Fruit fly (Drosophila melanogaster) whole organism, embryonic: ENCODE measurements around the gene CG42540.

ENCODE experiments used
- Adf1 ChIP-seq: fragments of 200-800 bp; sonication (Bioruptor generic); IDR thresholded peaks from 2 replicates; pipeline ENCODE4 v1.3.6; 2022; ENCODE audit warnings: missing biosample characterization, missing genetic modification characterization
- Atf3 ChIP-seq: fragments of 200-800 bp; sonication (Bioruptor generic); optimal IDR thresholded peaks from 3 replicates; lab custom pipeline; 2016; ENCODE audit warnings: missing biosample characterization, missing genetic modification characterization
- CG12219 ChIP-seq: fragments of 200-800 bp; sonication (Bioruptor generic); optimal IDR thresholded peaks from 3 replicates; lab custom pipeline; 2018; ENCODE audit warnings: missing biosample characterization, mild to moderate bottlenecking, missing genetic modification characterization
- CG15514 ChIP-seq: fragments of 200-800 bp; sonication (Bioruptor generic); optimal IDR thresholded peaks from 3 replicates; lab custom pipeline; 2017; ENCODE audit warnings: missing biosample characterization, missing genetic modification characterization, mild to moderate bottlenecking, moderate library complexity, missing genetic modification reagents
- CG17359 ChIP-seq: fragments of 200-800 bp; sonication (Bioruptor generic); optimal IDR thresholded peaks from 3 replicates; lab custom pipeline; 2018; ENCODE audit warnings: missing biosample characterization, mild to moderate bottlenecking, missing genetic modification characterization, moderate library complexity
- CG17361 ChIP-seq: fragments of 200-800 bp; sonication (Bioruptor generic); IDR thresholded peaks from 3 replicates; pipeline ENCODE4 v1.3.6; 2022; ENCODE audit warnings: missing biosample characterization, missing genetic modification characterization
- CG18599 ChIP-seq: fragments of 200-800 bp; sonication (Bioruptor generic); optimal IDR thresholded peaks from 3 replicates; lab custom pipeline; 2017; ENCODE audit warnings: missing biosample characterization, missing genetic modification characterization, mild to moderate bottlenecking, moderate library complexity, missing genetic modification reagents
- CG18764 ChIP-seq: fragments of 200-800 bp; sonication (Bioruptor generic); optimal IDR thresholded peaks from 3 replicates; lab custom pipeline; 2016; ENCODE audit warnings: missing biosample characterization, missing genetic modification characterization
- CG2678 ChIP-seq: fragments of 200-800 bp; sonication (Bioruptor generic); optimal IDR thresholded peaks from 3 replicates; lab custom pipeline; 2019; ENCODE audit warnings: missing biosample characterization, mild to moderate bottlenecking, missing genetic modification characterization, moderate library complexity
- CG31224 ChIP-seq: fragments of 200-800 bp; sonication (Bioruptor generic); IDR thresholded peaks from 2 replicates; pipeline ENCODE4 v1.3.6; 2022; ENCODE audit warnings: missing biosample characterization, missing genetic modification characterization
- CG4820 ChIP-seq: fragments of 200-800 bp; sonication (Bioruptor generic); optimal IDR thresholded peaks from 3 replicates; lab custom pipeline; 2016; ENCODE audit warnings: missing biosample characterization, missing genetic modification characterization
- CG8924 ChIP-seq: fragments of 200-800 bp; optimal IDR thresholded peaks from 3 replicates; lab custom pipeline; 2019; ENCODE audit warnings: missing biosample characterization, mild to moderate bottlenecking, missing genetic modification characterization, moderate library complexity
- CG9609 ChIP-seq: fragments of 200-800 bp; sonication (Bioruptor generic); optimal IDR thresholded peaks from 3 replicates; lab custom pipeline; 2016; ENCODE audit warnings: missing biosample characterization, missing genetic modification characterization
- CG9876 ChIP-seq: fragments of 200-800 bp; sonication (Bioruptor generic); optimal IDR thresholded peaks from 2 replicates; lab custom pipeline; 2016; ENCODE audit warnings: missing biosample characterization, missing genetic modification characterization
- CkIIα-i1 ChIP-seq: fragments of 200-800 bp; sonication (Bioruptor generic); IDR thresholded peaks from 2 replicates; pipeline ENCODE4 v1.3.6; 2022; ENCODE audit warnings: missing biosample characterization, missing genetic modification characterization
- CoRest ChIP-seq: fragments of 200-800 bp; sonication (Bioruptor generic); optimal IDR thresholded peaks from 3 replicates; lab custom pipeline; 2018; ENCODE audit warnings: missing biosample characterization, mild to moderate bottlenecking, missing genetic modification characterization, moderate library complexity
- D ChIP-seq, 2 experiments: fragments of 200-800 bp in 1 of 2; fragments of >200 bp in 1 of 2; sonication (Bioruptor generic) in 1 of 2; optimal IDR thresholded peaks; 2 replicates in 1 of 2; 3 replicates in 1 of 2; lab custom pipeline; 2017; ENCODE audit warnings: mild to moderate bottlenecking in 1 of 2, missing biosample characterization in 1 of 2, missing genetic modification characterization in 1 of 2, missing genetic modification reagents in 1 of 2
- D19A ChIP-seq: fragments of 200-800 bp; optimal IDR thresholded peaks from 3 replicates; lab custom pipeline; 2019; ENCODE audit warnings: missing biosample characterization, mild to moderate bottlenecking, missing genetic modification characterization, moderate library complexity
- Dbx ChIP-seq: fragments of 200-800 bp; sonication (Bioruptor generic); IDR thresholded peaks from 3 replicates; pipeline ENCODE4 v1.3.6; 2022; ENCODE audit warnings: missing biosample characterization, missing genetic modification characterization
- Dll ChIP-seq: fragments of 200-800 bp; sonication (Bioruptor generic); IDR thresholded peaks from 4 replicates; pipeline ENCODE4 v1.3.6; 2022; ENCODE audit warnings: missing biosample characterization, missing genetic modification characterization; ENCODE audit not compliant: partially characterized antibody
- Fer3 ChIP-seq: fragments of 200-800 bp; sonication (Bioruptor generic); optimal IDR thresholded peaks from 2 replicates; lab custom pipeline; 2018; ENCODE audit warnings: missing biosample characterization, mild to moderate bottlenecking, missing genetic modification characterization, moderate library complexity
- Hr39 ChIP-seq: fragments of >200 bp; optimal IDR thresholded peaks from 2 replicates; lab custom pipeline; 2017
- Med ChIP-seq: fragments of 200-800 bp; sonication (Bioruptor generic); peaks from one replicate; lab custom pipeline; 2016; ENCODE audit warnings: missing biosample characterization, missing genetic modification characterization, mild to moderate bottlenecking, inconsistent platforms, moderate library complexity
- Nf-YB ChIP-seq: fragments of 200-800 bp; sonication (Bioruptor generic); optimal IDR thresholded peaks from 3 replicates; lab custom pipeline; 2019; ENCODE audit warnings: missing biosample characterization, mild to moderate bottlenecking, missing genetic modification characterization, moderate library complexity
- PHDP ChIP-seq: fragments of 200-800 bp; sonication (Bioruptor generic); optimal IDR thresholded peaks from 3 replicates; lab custom pipeline; 2018; ENCODE audit warnings: missing biosample characterization, mild to moderate bottlenecking, missing genetic modification characterization, moderate library complexity
- Spps ChIP-seq: fragments of 200-800 bp; sonication (Bioruptor generic); optimal IDR thresholded peaks from 2 replicates; lab custom pipeline; 2018; ENCODE audit warnings: missing biosample characterization, mild to moderate bottlenecking, missing genetic modification characterization
- Vsx1 ChIP-seq: fragments of 200-800 bp; sonication (Bioruptor generic); optimal IDR thresholded peaks from 2 replicates; lab custom pipeline; 2017; ENCODE audit warnings: missing biosample characterization, mild to moderate bottlenecking, missing genetic modification characterization, missing genetic modification reagents
- chif ChIP-seq, 2 experiments: fragments of 200-800 bp; sonication (Bioruptor generic); optimal IDR thresholded peaks; 3 replicates each; lab custom pipeline; 2016; ENCODE audit warnings: missing biosample characterization in 2 of 2, missing genetic modification characterization in 2 of 2
- ci ChIP-seq: fragments of 200-800 bp; sonication (Bioruptor generic); IDR thresholded peaks from 3 replicates; pipeline ENCODE4 v1.3.6; 2022; ENCODE audit warnings: missing biosample characterization, missing genetic modification characterization
- dmrt11E ChIP-seq: fragments of 200-800 bp; sonication (Bioruptor generic); optimal IDR thresholded peaks from 3 replicates; lab custom pipeline; 2018; ENCODE audit warnings: missing biosample characterization, mild to moderate bottlenecking, missing genetic modification characterization, moderate library complexity
- dpn ChIP-seq, 2 experiments: fragments of 200-800 bp; sonication (Bioruptor generic); optimal IDR thresholded peaks; 3 replicates each; lab custom pipeline; 2016; ENCODE audit warnings: missing biosample characterization in 2 of 2, missing genetic modification characterization in 2 of 2
- fd64A ChIP-seq: fragments of 200-800 bp; sonication (Bioruptor generic); optimal IDR thresholded peaks from 3 replicates; lab custom pipeline; 2018; ENCODE audit warnings: missing biosample characterization, mild to moderate bottlenecking, missing genetic modification characterization
- fu2 ChIP-seq: fragments of 200-800 bp; sonication (Bioruptor generic); optimal IDR thresholded peaks from 2 replicates; lab custom pipeline; 2016; ENCODE audit warnings: missing biosample characterization, missing genetic modification characterization
- inv ChIP-seq: fragments of 200-800 bp; sonication (Bioruptor generic); IDR thresholded peaks from 2 replicates; pipeline ENCODE4 v1.3.6; 2022; ENCODE audit warnings: missing biosample characterization, missing genetic modification characterization; ENCODE audit not compliant: partially characterized antibody
- kah ChIP-seq: fragments of 200-800 bp; sonication (Bioruptor generic); optimal IDR thresholded peaks from 2 replicates; lab custom pipeline; 2018; ENCODE audit warnings: missing biosample characterization, mild to moderate bottlenecking, missing genetic modification characterization
- lilli ChIP-seq: fragments of 200-800 bp; sonication (Bioruptor generic); optimal IDR thresholded peaks from 3 replicates; lab custom pipeline; 2016; ENCODE audit warnings: missing biosample characterization, missing genetic modification characterization
- lola ChIP-seq, 3 experiments: fragments of >200 bp in 2 of 3; fragments of 200-800 bp in 1 of 3; sonication (Bioruptor generic) in 1 of 3; optimal IDR thresholded peaks; 2 replicates each; lab custom pipeline; 2017 to 2019; ENCODE audit warnings: missing biosample characterization in 3 of 3, missing genetic modification characterization in 3 of 3, mild to moderate bottlenecking in 1 of 3, moderate library complexity in 1 of 3
- luna ChIP-seq: fragments of 200-800 bp; sonication (Bioruptor generic); optimal IDR thresholded peaks from 2 replicates; lab custom pipeline; 2016; ENCODE audit warnings: missing biosample characterization, missing genetic modification characterization
- nmo ChIP-seq: fragments of 200-800 bp; sonication (Bioruptor generic); optimal IDR thresholded peaks from 2 replicates; lab custom pipeline; 2018; ENCODE audit warnings: missing biosample characterization, mild to moderate bottlenecking, missing genetic modification characterization, moderate library complexity
- oc ChIP-seq: fragments of 200-800 bp; sonication (Bioruptor generic); optimal IDR thresholded peaks from 2 replicates; lab custom pipeline; 2018; ENCODE audit warnings: missing biosample characterization, mild to moderate bottlenecking, missing genetic modification characterization, moderate library complexity
- org-1 ChIP-seq: fragments of 200-800 bp; sonication (Bioruptor generic); optimal IDR thresholded peaks from 2 replicates; lab custom pipeline; 2017; ENCODE audit warnings: missing biosample characterization, missing genetic modification characterization
- pan ChIP-seq, 4 experiments: fragments of >200 bp in 3 of 4; fragments of 200-800 bp in 1 of 4; sonication (Bioruptor generic) in 1 of 4; optimal IDR thresholded peaks in 3 of 4; IDR thresholded peaks in 1 of 4; 2 replicates each; pipeline versions ENCODE4 v1.3.6 to Lab custom; 2017 to 2022; ENCODE audit warnings: missing biosample characterization in 2 of 4, missing genetic modification characterization in 2 of 4, mixed read lengths in 1 of 4
- phol ChIP-seq: fragments of 200-800 bp; sonication (Bioruptor generic); optimal IDR thresholded peaks from 3 replicates; lab custom pipeline; 2018; ENCODE audit warnings: missing biosample characterization, mild to moderate bottlenecking, missing genetic modification characterization, moderate library complexity
- pum ChIP-seq: fragments of 200-800 bp; sonication (Bioruptor generic); optimal IDR thresholded peaks from 2 replicates; lab custom pipeline; 2016; ENCODE audit warnings: missing biosample characterization, missing genetic modification characterization
- pzg ChIP-seq: fragments of 200-800 bp; sonication (Bioruptor generic); optimal IDR thresholded peaks from 3 replicates; lab custom pipeline; 2018; ENCODE audit warnings: missing biosample characterization, mild to moderate bottlenecking, missing genetic modification characterization, moderate library complexity
- sens ChIP-seq: fragments of 200-800 bp; sonication (Bioruptor generic); peaks from one replicate; lab custom pipeline; 2016; ENCODE audit warnings: missing biosample characterization, missing genetic modification characterization
- ssp ChIP-seq: fragments of 200-800 bp; sonication (Bioruptor generic); IDR thresholded peaks from 2 replicates; pipeline ENCODE4 v1.3.6; 2022; ENCODE audit warnings: missing biosample characterization, missing genetic modification characterization
- tgo ChIP-seq: fragments of 200-800 bp; sonication (Bioruptor generic); IDR thresholded peaks from 3 replicates; pipeline ENCODE4 v1.3.6; 2022; ENCODE audit warnings: missing biosample characterization, missing genetic modification characterization
- vfl ChIP-seq: fragments of 200-800 bp; sonication (Bioruptor generic); optimal IDR thresholded peaks from 2 replicates; lab custom pipeline; 2016; ENCODE audit warnings: missing biosample characterization, missing genetic modification characterization

The CG42540 gene

dm6 chr3L:4603439-4603838 is 47.6 kb downstream of the CG42540 start (continued):
- TF ChIP-seq CG31224 (GFP tag; lab: Robert Waterston, UW) (no peak; the same call in 1 of the 2 replicates), CG18764 (GFP tag; lab: Kevin White, UChicago) (no peak), CG17359 (tag; lab: Kevin White, UChicago) (peak; percentile 40), Atf3 (GFP tag; lab: Kevin White, UChicago) (no peak), sens (GFP tag; lab: Kevin White, UChicago) (peak; percentile 9), lilli (GFP tag; lab: Kevin White, UChicago) (peak; percentile 1), phol (tag; lab: Kevin White, UChicago) (peak; percentile 48), tgo (peak; percentile 57), kah (GFP tag; lab: Kevin White, UChicago) (no peak), inv (GFP tag; lab: Robert Waterston, UW) (no peak), CG8924 (tag; lab: Kevin White, UChicago) (peak; percentile 48), CG9876 (GFP tag; lab: Kevin White, UChicago) (no peak), org-1 (no peak), nmo (peak; percentile 31), Fer3 (tag; lab: Kevin White, UChicago) (peak; percentile 58), lola (GFP tag; optimal IDR thresholded peaks at IDR 0.05; lab: Kevin White, UChicago) (peak in 1 of 3 experiments; percentile 13), chif (GFP tag; optimal IDR thresholded peaks at IDR 0.05; lab: Kevin White, UChicago) (no peak), Dll (GFP tag; lab: Robert Waterston, UW) (no peak), CG18599 (GFP tag; lab: Kevin White, UChicago) (peak; percentile 65), CG12219 (no peak), PHDP (tag; lab: Kevin White, UChicago) (peak; percentile 68), CkIIα-i1 (GFP tag; lab: Robert Waterston, UW) (no peak), fu2 (GFP tag; lab: Kevin White, UChicago) (no peak), pan (optimal IDR thresholded peaks at IDR 0.05; lab: Kevin White, UChicago) (no peak), pan (GFP tag; optimal IDR thresholded peaks at IDR 0.05 in 1 of 2, IDR thresholded peaks at IDR 0.05 in 1 of 2) (peak in 1 of 2 experiments; percentile 41), pzg (GFP tag; lab: Kevin White, UChicago) (no peak), CG4820 (GFP tag; lab: Kevin White, UChicago) (peak; percentile 23), CG2678 (tag; lab: Kevin White, UChicago) (peak; percentile 65), CG15514 (GFP tag; lab: Kevin White, UChicago) (peak; percentile 32), Spps (no peak), Nf-YB (GFP tag; lab: Kevin White, UChicago) (no peak), luna (GFP tag; lab: Kevin White, UChicago) (no peak), Adf1 (GFP tag; lab: Robert Waterston, UW) (no peak), dpn (GFP tag; optimal IDR thresholded peaks at IDR 0.05; lab: Kevin White, UChicago) (peak in 1 of 2 experiments; percentile 26), Vsx1 (GFP tag; lab: Kevin White, UChicago) (peak; percentile 40), Hr39 (no peak), ci (GFP tag; lab: Robert Waterston, UW) (peak; percentile 70; the same call in 2 of the 3 replicates), fd64A (GFP tag; lab: Kevin White, UChicago) (no peak), D (optimal IDR thresholded peaks at IDR 0.05; lab: Kevin White, UChicago) (no peak), D (GFP tag; optimal IDR thresholded peaks at IDR 0.05; lab: Kevin White, UChicago) (peak; percentile 7), CoRest (tag; lab: Kevin White, UChicago) (peak; percentile 53), vfl (GFP tag; lab: Kevin White, UChicago) (no peak), ssp (GFP tag; lab: Robert Waterston, UW) (peak; percentile 36; the same call in 1 of the 2 replicates), Med (GFP tag; lab: Kevin White, UChicago) (peak; percentile 73), CG9609 (GFP tag; lab: Kevin White, UChicago) (no peak), D19A (tag; lab: Kevin White, UChicago) (peak; percentile 26), oc (tag; lab: Kevin White, UChicago) (peak; percentile 19), Dbx (GFP tag; lab: Robert Waterston, UW) (peak; percentile 27; the same call in 1 of the 3 replicates), dmrt11E (tag; lab: Kevin White, UChicago) (peak; percentile 32), CG17361 (GFP tag; lab: Robert Waterston, UW) (peak; percentile 36; the same call in 1 of the 3 replicates), pum (GFP tag; lab: Kevin White, UChicago) (no peak)
